Fruit fly (Drosophila melanogaster) whole organism: ENCODE measurements around the gene kis.

Experiments
- CG8478 ChIP-seq: fragments of >200 bp; optimal IDR thresholded peaks from 2 replicates; lab custom pipeline; 2018; ENCODE audit warnings: inconsistent platforms
- EcR ChIP-seq, 2 experiments: fragments of >200 bp; optimal IDR thresholded peaks; 2 replicates each; lab custom pipeline; 2017; ENCODE audit warnings: missing biosample characterization in 2 of 2, missing genetic modification characterization in 2 of 2, missing genetic modification reagents in 2 of 2
- pan ChIP-seq: fragments of >200 bp; optimal IDR thresholded peaks from 2 replicates; lab custom pipeline; 2017
- psq ChIP-seq: fragments of >200 bp; optimal IDR thresholded peaks from 2 replicates; lab custom pipeline; 2017
- usp ChIP-seq: fragments of >200 bp; optimal IDR thresholded peaks from 2 replicates; lab custom pipeline; 2017; ENCODE audit warnings: missing biosample characterization, missing genetic modification characterization, mixed read lengths

DNA sequence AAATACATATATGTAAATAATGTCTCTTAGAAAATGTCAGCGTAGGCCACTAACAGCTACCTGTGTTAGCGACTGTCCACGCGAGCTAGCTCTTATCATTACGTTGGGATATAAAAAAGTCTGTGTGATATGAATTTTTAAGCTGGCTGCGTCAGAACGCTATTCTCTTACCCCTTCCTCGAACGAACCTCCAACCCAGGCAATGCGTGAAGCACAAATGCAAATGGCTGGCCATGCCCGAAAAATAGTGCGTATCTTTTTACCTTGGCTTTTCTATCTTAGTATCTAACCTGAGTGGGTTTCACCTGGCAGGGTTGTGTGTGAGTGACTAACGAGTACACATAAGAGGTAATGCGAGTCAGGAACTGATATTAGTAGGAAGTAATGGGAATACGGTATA lies 87.4 kb downstream of the kis start:
- TF ChIP-seq usp (GFP tag; lab: Kevin White, UChicago) (no peak), EcR (GFP tag; optimal IDR thresholded peaks at IDR 0.05; lab: Kevin White, UChicago) (no peak), psq (lab: Kevin White, UChicago) (no peak), CG8478 (lab: Kevin White, UChicago) (no peak), pan (lab: Kevin White, UChicago) (no peak)
